Fruit fly (Drosophila melanogaster) whole organism, embryonic: Measurements from ENCODE around the gene Ndae1.

Source experiments
- CG11093 ChIP-seq: fragments of 200-800 bp; sonication (Bioruptor generic); IDR thresholded peaks from 3 replicates; pipeline ENCODE4 v1.3.6; 2022; ENCODE audit warnings: missing biosample characterization, missing genetic modification characterization
- CG11560 ChIP-seq: fragments of 200-800 bp; sonication (Bioruptor generic); IDR thresholded peaks from 3 replicates; pipeline ENCODE4 v1.3.6; 2022; ENCODE audit warnings: missing biosample characterization, missing genetic modification characterization
- CG13424 ChIP-seq: fragments of 200-800 bp; sonication (Bioruptor generic); optimal IDR thresholded peaks from 2 replicates; lab custom pipeline; 2019; ENCODE audit warnings: missing biosample characterization, mild to moderate bottlenecking, missing genetic modification characterization, moderate library complexity
- CG15479 ChIP-seq: fragments of 200-800 bp; sonication (Bioruptor generic); optimal IDR thresholded peaks from 3 replicates; lab custom pipeline; 2019; ENCODE audit warnings: missing biosample characterization, mild to moderate bottlenecking, missing genetic modification characterization, moderate library complexity
- CG16863 ChIP-seq: fragments of 200-800 bp; sonication (Bioruptor generic); optimal IDR thresholded peaks from 3 replicates; lab custom pipeline; 2016; ENCODE audit warnings: missing biosample characterization, missing genetic modification characterization
- CG1792 ChIP-seq: fragments of 200-800 bp; sonication (Bioruptor generic); optimal IDR thresholded peaks from 2 replicates; lab custom pipeline; 2016; ENCODE audit warnings: missing biosample characterization, missing genetic modification characterization
- CG18262 ChIP-seq: fragments of 200-800 bp; optimal IDR thresholded peaks from 3 replicates; lab custom pipeline; 2019; ENCODE audit warnings: missing biosample characterization, mild to moderate bottlenecking, missing genetic modification characterization, moderate library complexity
- CG5245 ChIP-seq: fragments of 200-800 bp; sonication (Bioruptor generic); optimal IDR thresholded peaks from 3 replicates; lab custom pipeline; 2016; ENCODE audit warnings: missing biosample characterization, missing genetic modification characterization
- CG6654 ChIP-seq: fragments of 200-800 bp; sonication (Bioruptor generic); optimal IDR thresholded peaks from 2 replicates; lab custom pipeline; 2017; ENCODE audit warnings: missing biosample characterization, mild to moderate bottlenecking, missing genetic modification characterization
- CG6689 ChIP-seq: fragments of 200-800 bp; sonication (Bioruptor generic); IDR thresholded peaks from 2 replicates; pipeline ENCODE4 v1.3.6; 2022; ENCODE audit warnings: missing biosample characterization, missing genetic modification characterization
- CG7271 ChIP-seq: fragments of 200-800 bp; sonication (Bioruptor generic); optimal IDR thresholded peaks from 2 replicates; lab custom pipeline; 2018; ENCODE audit warnings: missing biosample characterization, mild to moderate bottlenecking, missing genetic modification characterization, moderate library complexity
- CG8924 ChIP-seq: fragments of 200-800 bp; optimal IDR thresholded peaks from 3 replicates; lab custom pipeline; 2019; ENCODE audit warnings: missing biosample characterization, mild to moderate bottlenecking, missing genetic modification characterization, moderate library complexity
- Dad ChIP-seq: fragments of 200-800 bp; sonication (Bioruptor generic); optimal IDR thresholded peaks from 3 replicates; lab custom pipeline; 2016; ENCODE audit warnings: missing biosample characterization, missing genetic modification characterization
- Dek ChIP-seq: fragments of 200-800 bp; sonication (Bioruptor generic); optimal IDR thresholded peaks from 3 replicates; lab custom pipeline; 2019; ENCODE audit warnings: missing biosample characterization, mild to moderate bottlenecking, missing genetic modification characterization, moderate library complexity
- Dll ChIP-seq: fragments of 200-800 bp; sonication (Bioruptor generic); IDR thresholded peaks from 4 replicates; pipeline ENCODE4 v1.3.6; 2022; ENCODE audit warnings: missing biosample characterization, missing genetic modification characterization; ENCODE audit not compliant: partially characterized antibody
- Drgx ChIP-seq: fragments of 200-800 bp; sonication (Bioruptor generic); IDR thresholded peaks from 2 replicates; pipeline ENCODE4 v1.3.6; 2022; ENCODE audit warnings: missing biosample characterization, missing genetic modification characterization
- Ets65A ChIP-seq: fragments of 200-800 bp; sonication (Bioruptor generic); peaks from one replicate; lab custom pipeline; 2016; ENCODE audit warnings: missing biosample characterization, missing genetic modification characterization
- Hmr ChIP-seq: fragments of 200-800 bp; sonication (Bioruptor generic); optimal IDR thresholded peaks from 3 replicates; lab custom pipeline; 2017; ENCODE audit warnings: mild to moderate bottlenecking, missing biosample characterization, missing genetic modification reagents, missing genetic modification characterization
- Hr3 ChIP-seq: fragments of 200-800 bp; sonication (Bioruptor generic); optimal IDR thresholded peaks from 3 replicates; lab custom pipeline; 2016; ENCODE audit warnings: missing biosample characterization, missing genetic modification characterization
- Lim3 ChIP-seq: fragments of 200-800 bp; sonication (Bioruptor generic); IDR thresholded peaks from 2 replicates; pipeline ENCODE4 v1.3.6; 2022; ENCODE audit warnings: missing biosample characterization, missing genetic modification characterization
- Mad ChIP-seq: fragments of 200-800 bp; sonication (Bioruptor generic); optimal IDR thresholded peaks from 2 replicates; lab custom pipeline; 2016; ENCODE audit warnings: missing biosample characterization, missing genetic modification characterization
- Max ChIP-seq: fragments of 200-800 bp; sonication (Bioruptor generic); optimal IDR thresholded peaks from 2 replicates; lab custom pipeline; 2016; ENCODE audit warnings: missing biosample characterization, mild to moderate bottlenecking, missing genetic modification characterization
- NC2α ChIP-seq: fragments of 200-800 bp; sonication (Bioruptor generic); optimal IDR thresholded peaks from 2 replicates; lab custom pipeline; 2016; ENCODE audit warnings: missing biosample characterization, missing genetic modification characterization
- Optix ChIP-seq: fragments of 200-800 bp; sonication (Bioruptor generic); IDR thresholded peaks from 3 replicates; pipeline ENCODE4 v1.3.6; 2022; ENCODE audit warnings: missing biosample characterization, missing genetic modification characterization
- Pdp1 ChIP-seq, 2 experiments: fragments of 200-800 bp; sonication (Bioruptor generic); optimal IDR thresholded peaks; 3 replicates each; lab custom pipeline; 2016; ENCODE audit warnings: missing biosample characterization in 2 of 2, missing genetic modification characterization in 2 of 2, mild to moderate bottlenecking in 1 of 2, moderate library complexity in 1 of 2
- Six4 ChIP-seq: fragments of 200-800 bp; sonication (Bioruptor generic); optimal IDR thresholded peaks from 2 replicates; lab custom pipeline; 2016; ENCODE audit warnings: missing biosample characterization, missing genetic modification characterization
- Sry-β ChIP-seq: fragments of 200-800 bp; sonication (Bioruptor generic); optimal IDR thresholded peaks from 2 replicates; lab custom pipeline; 2018; ENCODE audit warnings: missing biosample characterization, mild to moderate bottlenecking, missing genetic modification characterization, moderate library complexity
- Tbp ChIP-seq: fragments of >200 bp; optimal IDR thresholded peaks from 2 replicates; lab custom pipeline; 2018; ENCODE audit warnings: missing biosample characterization, missing genetic modification characterization
- Trl ChIP-seq, 3 experiments: fragments of >200 bp in 2 of 3; fragments of 200-800 bp in 1 of 3; sonication (Bioruptor generic) in 1 of 3; optimal IDR thresholded peaks; 2 replicates in 1 of 3; 3 replicates in 2 of 3; lab custom pipeline; 2016 to 2017; ENCODE audit warnings: missing biosample characterization in 1 of 3, missing genetic modification characterization in 1 of 3
- Xbp1 ChIP-seq: fragments of 200-800 bp; sonication (Bioruptor generic); optimal IDR thresholded peaks from 3 replicates; lab custom pipeline; 2016; ENCODE audit warnings: missing biosample characterization, mild to moderate bottlenecking, missing genetic modification characterization
- bsh ChIP-seq, 2 experiments: fragments of 200-800 bp; sonication (Bioruptor generic); optimal IDR thresholded peaks; 2 replicates each; lab custom pipeline; 2017 to 2018; ENCODE audit warnings: mild to moderate bottlenecking in 2 of 2, missing biosample characterization in 2 of 2, missing genetic modification characterization in 2 of 2, moderate library complexity in 1 of 2
- caup ChIP-seq: fragments of 200-800 bp; sonication (Bioruptor generic); optimal IDR thresholded peaks from 3 replicates; lab custom pipeline; 2017; ENCODE audit warnings: missing biosample characterization, mild to moderate bottlenecking, missing genetic modification characterization, moderate library complexity; ENCODE audit not compliant: severe bottlenecking
- chm ChIP-seq: fragments of 200-800 bp; sonication (Bioruptor generic); IDR thresholded peaks from 2 replicates; pipeline ENCODE4 v1.3.6; 2022; ENCODE audit warnings: missing biosample characterization, missing genetic modification characterization
- corto ChIP-seq: fragments of 200-800 bp; sonication (Bioruptor generic); optimal IDR thresholded peaks from 2 replicates; lab custom pipeline; 2016; ENCODE audit warnings: missing biosample characterization, mild to moderate bottlenecking, missing genetic modification characterization, moderate library complexity
- cwo ChIP-seq: fragments of 200-800 bp; sonication (Bioruptor generic); optimal IDR thresholded peaks from 3 replicates; lab custom pipeline; 2017; ENCODE audit warnings: missing biosample characterization, missing genetic modification characterization, mild to moderate bottlenecking, moderate library complexity, missing genetic modification reagents
- dan ChIP-seq: fragments of 200-800 bp; sonication (Bioruptor generic); IDR thresholded peaks from 2 replicates; pipeline ENCODE4 v1.3.6; 2022; ENCODE audit warnings: missing biosample characterization, missing genetic modification characterization
- dati ChIP-seq: fragments of 200-800 bp; sonication (Bioruptor generic); IDR thresholded peaks from 2 replicates; pipeline ENCODE4 v1.3.6; 2022; ENCODE audit warnings: missing biosample characterization, missing genetic modification characterization
- ftz-f1 ChIP-seq: fragments of 200-800 bp; sonication (Bioruptor generic); optimal IDR thresholded peaks from 2 replicates; lab custom pipeline; 2016; ENCODE audit warnings: missing biosample characterization, missing genetic modification characterization
- gcm2 ChIP-seq: fragments of 200-800 bp; sonication (Bioruptor generic); optimal IDR thresholded peaks from 2 replicates; lab custom pipeline; 2016; ENCODE audit warnings: missing biosample characterization, missing genetic modification characterization
- kah ChIP-seq: fragments of 200-800 bp; sonication (Bioruptor generic); optimal IDR thresholded peaks from 2 replicates; lab custom pipeline; 2018; ENCODE audit warnings: missing biosample characterization, mild to moderate bottlenecking, missing genetic modification characterization
- ken ChIP-seq: fragments of 200-800 bp; sonication (Bioruptor generic); IDR thresholded peaks from 3 replicates; pipeline ENCODE4 v1.3.6; 2022; ENCODE audit warnings: missing biosample characterization, missing genetic modification characterization
- knrl ChIP-seq: fragments of 200-800 bp; sonication (Bioruptor generic); IDR thresholded peaks from 3 replicates; pipeline ENCODE4 v1.3.6; 2022; ENCODE audit warnings: missing biosample characterization, missing genetic modification characterization; ENCODE audit not compliant: partially characterized antibody
- mam ChIP-seq: fragments of 200-800 bp; sonication (Bioruptor generic); optimal IDR thresholded peaks from 3 replicates; lab custom pipeline; 2016; ENCODE audit warnings: missing biosample characterization, missing genetic modification characterization
- oc ChIP-seq: fragments of 200-800 bp; sonication (Bioruptor generic); optimal IDR thresholded peaks from 2 replicates; lab custom pipeline; 2018; ENCODE audit warnings: missing biosample characterization, mild to moderate bottlenecking, missing genetic modification characterization, moderate library complexity
- org-1 ChIP-seq: fragments of 200-800 bp; sonication (Bioruptor generic); optimal IDR thresholded peaks from 2 replicates; lab custom pipeline; 2017; ENCODE audit warnings: missing biosample characterization, missing genetic modification characterization
- ranshi ChIP-seq: fragments of 200-800 bp; sonication (Bioruptor generic); IDR thresholded peaks from 2 replicates; pipeline ENCODE4 v1.3.6; 2022; ENCODE audit warnings: missing biosample characterization, missing genetic modification characterization
- sisA ChIP-seq: fragments of 200-800 bp; sonication (Bioruptor generic); IDR thresholded peaks from 2 replicates; pipeline ENCODE4 v1.3.6; 2022; ENCODE audit warnings: missing biosample characterization, missing genetic modification characterization
- slbo ChIP-seq: fragments of 200-800 bp; sonication (Bioruptor generic); IDR thresholded peaks from 2 replicates; pipeline ENCODE4 v1.3.6; 2022; ENCODE audit warnings: missing biosample characterization, missing genetic modification characterization
- slou ChIP-seq: fragments of 200-800 bp; sonication (Bioruptor generic); optimal IDR thresholded peaks from 3 replicates; lab custom pipeline; 2016; ENCODE audit warnings: missing biosample characterization, missing genetic modification characterization
- so ChIP-seq: fragments of 200-800 bp; sonication (Bioruptor generic); IDR thresholded peaks from 3 replicates; pipeline ENCODE4 v1.3.6; 2022; ENCODE audit warnings: missing biosample characterization, missing genetic modification characterization
- toy ChIP-seq: fragments of 200-800 bp; sonication (Bioruptor generic); IDR thresholded peaks from 2 replicates; pipeline ENCODE4 v1.3.6; 2022; ENCODE audit warnings: missing biosample characterization, missing genetic modification characterization

Ndae1 gene

DNA sequence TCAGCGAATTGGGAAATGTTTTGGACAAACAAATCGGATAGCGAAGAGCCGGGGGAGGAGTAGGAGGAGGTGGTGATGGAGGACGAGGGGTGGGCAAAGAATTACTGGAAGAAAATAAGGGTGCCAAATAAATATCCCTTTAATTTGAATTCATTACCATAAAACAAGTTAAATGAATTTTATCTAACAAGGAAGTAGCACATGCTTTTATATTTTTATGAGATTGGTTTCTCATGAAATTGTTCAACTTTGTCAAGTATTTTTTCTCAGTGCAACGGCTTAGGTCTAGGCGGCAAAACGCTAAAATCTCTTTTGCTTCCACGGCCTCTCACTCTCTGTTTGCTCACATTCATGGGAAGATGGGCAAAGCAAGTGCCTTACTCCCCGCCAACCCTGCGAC is 42.8 kb upstream of the Ndae1 start:
- TF ChIP-seq knrl (no peak), Hmr (GFP tag; lab: Kevin White, UChicago) (no peak), org-1 (no peak), slbo (GFP tag; lab: Robert Waterston, UW) (no peak), toy (GFP tag; lab: Robert Waterston, UW) (no peak), chm (GFP tag; lab: Robert Waterston, UW) (0 out of 2 replicates have a peak, but pooled peaks have one; percentile 21), NC2α (GFP tag; lab: Kevin White, UChicago) (no peak), cwo (no peak), Lim3 (GFP tag; lab: Robert Waterston, UW) (no peak), CG18262 (tag; lab: Kevin White, UChicago) (peak; percentile 6), Mad (GFP tag; lab: Kevin White, UChicago) (no peak), CG11560 (tag; lab: Robert Waterston, UW) (no peak), Xbp1 (GFP tag; lab: Kevin White, UChicago) (no peak), Hr3 (GFP tag; lab: Kevin White, UChicago) (peak; percentile 0), so (GFP tag; lab: Robert Waterston, UW) (no peak), Drgx (no peak), Tbp (GFP tag; lab: Kevin White, UChicago) (no peak), Six4 (no peak), Sry-β (no peak), ranshi (GFP tag; lab: Robert Waterston, UW) (peak; percentile 35; the same call in 1 of the 2 replicates), CG11093 (GFP tag; lab: Robert Waterston, UW) (no peak), CG13424 (no peak), dati (GFP tag; lab: Robert Waterston, UW) (no peak), Ets65A (GFP tag; lab: Kevin White, UChicago) (peak; percentile 90), CG1792 (GFP tag; lab: Kevin White, UChicago) (no peak), Pdp1 (GFP tag; optimal IDR thresholded peaks at IDR 0.05; lab: Kevin White, UChicago) (peak in 1 of 2 experiments; percentile 8), Dll (GFP tag; lab: Robert Waterston, UW) (no peak), CG15479 (GFP tag; lab: Kevin White, UChicago) (no peak), CG7271 (tag; lab: Kevin White, UChicago) (no peak), CG5245 (GFP tag; lab: Kevin White, UChicago) (no peak), CG8924 (peak; percentile 16), kah (GFP tag; lab: Kevin White, UChicago) (no peak), bsh (GFP tag; optimal IDR thresholded peaks at IDR 0.05; lab: Kevin White, UChicago) (peak in 1 of 2 experiments; percentile 51), CG6654 (no peak), ken (GFP tag; lab: Robert Waterston, UW) (no peak), dan (GFP tag; lab: Robert Waterston, UW) (no peak), Dad (no peak), oc (tag; lab: Kevin White, UChicago) (no peak), Optix (GFP tag; lab: Robert Waterston, UW) (peak; percentile 8; the same call in 1 of the 3 replicates), gcm2 (no peak), CG16863 (GFP tag; lab: Kevin White, UChicago) (no peak), mam (GFP tag; lab: Kevin White, UChicago) (no peak), slou (no peak), ftz-f1 (GFP tag; lab: Kevin White, UChicago) (no peak), Trl (optimal IDR thresholded peaks at IDR 0.05; lab: Kevin White, UChicago) (no peak), Trl (GFP tag; optimal IDR thresholded peaks at IDR 0.05; lab: Kevin White, UChicago) (no peak), corto (GFP tag; lab: Kevin White, UChicago) (no peak), Dek (tag; lab: Kevin White, UChicago) (no peak), caup (GFP tag; lab: Kevin White, UChicago) (no peak), Max (GFP tag; lab: Kevin White, UChicago) (no peak), CG6689 (GFP tag; lab: Robert Waterston, UW) (peak; percentile 19; the same call in 1 of the 2 replicates), sisA (0 out of 2 replicates have a peak, but pooled peaks have one; percentile 28)
